Worm (Caenorhabditis elegans): ENCODE measurements around the gene nlp-14.
A peak's percentile ranks its signal among the peaks of the same experiment; 100 is the strongest.

nlp-14 gene

DNA sequence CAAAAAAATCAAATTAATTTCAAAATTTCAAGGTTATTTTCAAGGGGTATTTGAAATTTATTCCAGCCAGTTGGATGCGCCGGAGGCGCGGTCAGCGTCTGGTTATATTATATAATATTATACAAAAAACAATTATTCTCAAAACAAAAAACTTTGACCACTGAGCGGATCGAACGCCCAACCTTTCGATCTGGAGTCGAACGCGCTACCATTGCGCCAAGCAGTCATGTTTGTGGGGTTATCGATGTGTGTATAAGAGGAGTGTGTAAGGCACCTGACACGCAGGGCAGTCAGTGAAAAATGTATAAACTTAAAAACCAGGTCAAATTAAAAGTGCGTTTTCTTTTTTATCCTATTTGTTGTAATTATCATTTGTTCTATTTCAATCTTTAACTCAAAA is 24.9 kb upstream of the nlp-14 start (continued):
- no peak for TF ChIP-seq hsf-1 (GFP tag; IDR thresholded peaks at IDR 0.05)
- no peak for TF ChIP-seq zim-3 (tag; optimal IDR thresholded peaks at IDR 0.05)
- TF ChIP-seq mxl-1 (tag; optimal IDR thresholded peaks at IDR 0.05), result no peak
- TF ChIP-seq ceh-79 (tag; optimal IDR thresholded peaks at IDR 0.05), result no peak
- TF ChIP-seq hrde-1 (tag; optimal IDR thresholded peaks at IDR 0.05; ENCODE audit: borderline replicate concordance), result no peak
- TF ChIP-seq lin-26 (GFP tag; IDR thresholded peaks at IDR 0.05), result peak; percentile 77; the same call in 1 of the 2 replicates

DNA sequence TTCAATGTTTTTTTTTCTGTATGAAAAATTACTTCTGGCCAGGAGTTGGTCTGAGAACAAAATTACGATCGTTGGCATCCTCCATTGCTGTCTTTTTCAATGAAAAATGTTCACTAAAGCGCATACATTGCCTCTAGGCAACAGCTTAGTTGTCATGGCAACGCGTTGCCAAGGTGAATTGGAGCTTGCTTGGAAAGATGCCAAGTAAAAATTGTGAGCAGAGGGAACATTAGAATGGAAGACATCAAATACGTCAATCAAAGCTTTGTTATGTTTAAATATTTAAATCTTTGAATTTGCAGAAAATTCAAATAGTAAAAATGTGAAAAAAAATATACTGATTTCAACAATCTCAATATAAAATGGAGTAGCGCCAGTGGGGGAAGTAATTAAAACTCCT is 20.8 kb upstream of the nlp-14 start, which contains the start of gene dylt-2:
TSS of gene dylt-2 (minus strand) at position 101 of the 400 bp plus-strand sequence.
- no peak for TF ChIP-seq atf-7 (tag; optimal IDR thresholded peaks at IDR 0.05)
- TF ChIP-seq lin-40 (tag; optimal IDR thresholded peaks at IDR 0.05), result no peak
- no peak for TF ChIP-seq zfh-2 (GFP tag; conservative IDR thresholded peaks at IDR 0.05)
- TF ChIP-seq snpc-1.1 (tag; optimal IDR thresholded peaks at IDR 0.05; ENCODE audit: insufficient read depth), result no peak
- TF ChIP-seq pbrm-1 (GFP tag; IDR thresholded peaks at IDR 0.05), result no peak
- no peak for TF ChIP-seq tbp1 (GFP tag; optimal IDR thresholded peaks at IDR 0.05)
- TF ChIP-seq D2030.7 (GFP tag; IDR thresholded peaks at IDR 0.05), result no peak
- TF ChIP-seq F57A8.1 (GFP tag; optimal IDR thresholded peaks at IDR 0.05), result no peak
- TF ChIP-seq lin-35 (GFP tag; optimal IDR thresholded peaks at IDR 0.05), result no peak
- TF ChIP-seq akir-1 (GFP tag; optimal IDR thresholded peaks at IDR 0.05), result no peak
- no peak for TF ChIP-seq ets-4 (GFP tag; optimal IDR thresholded peaks at IDR 0.05)
- TF ChIP-seq unc-62 (GFP tag; optimal IDR thresholded peaks at IDR 0.05), result no peak
- no peak for TF ChIP-seq die-1 (tag; optimal IDR thresholded peaks at IDR 0.05)
- TF ChIP-seq Y67H2A.10 (GFP tag; conservative IDR thresholded peaks at IDR 0.05), result no peak
- no peak for TF ChIP-seq attf-5 (GFP tag; optimal IDR thresholded peaks at IDR 0.05)
- no peak for TF ChIP-seq B0336.3 (GFP tag; IDR thresholded peaks at IDR 0.05)
- no peak for TF ChIP-seq F57C9.4 (tag; optimal IDR thresholded peaks at IDR 0.05)
- TF ChIP-seq nfyb-1 (GFP tag; IDR thresholded peaks at IDR 0.05), result no peak
- TF ChIP-seq hsf-1 (GFP tag; IDR thresholded peaks at IDR 0.05), result no peak
- no peak for TF ChIP-seq ceh-100 (GFP tag; IDR thresholded peaks at IDR 0.05)

DNA sequence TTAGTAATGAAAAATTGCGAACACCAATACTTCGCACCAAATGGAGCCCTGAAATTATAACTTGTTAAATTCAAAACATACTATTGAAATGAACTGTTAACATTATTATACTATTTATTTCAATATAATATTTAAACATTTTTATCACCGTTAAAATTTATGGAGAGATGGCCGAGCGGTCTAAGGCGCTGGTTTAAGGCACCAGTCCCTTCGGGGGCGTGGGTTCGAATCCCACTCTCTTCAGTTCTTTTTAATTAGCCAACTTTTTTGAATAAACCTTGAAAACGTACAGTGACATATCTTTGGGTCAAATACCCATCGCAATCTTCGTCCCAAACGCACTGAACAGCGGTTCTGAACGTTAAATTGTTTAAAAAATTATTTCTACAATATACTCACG is 20.2 kb upstream of the nlp-14 start:
- no peak for TF ChIP-seq athp-1 (tag; optimal IDR thresholded peaks at IDR 0.05)
- no peak for TF ChIP-seq snpc-4 (GFP tag; optimal IDR thresholded peaks at IDR 0.05)
- TF ChIP-seq snpc-4 (tag; optimal IDR thresholded peaks at IDR 0.05), result peak in 2 of 4 experiments; percentile 9 to 66
- TF ChIP-seq ZK185.1 (tag; optimal IDR thresholded peaks at IDR 0.05; ENCODE audit: poor library complexity, severe bottlenecking), result peak; percentile 17
- TF ChIP-seq dpl-1 (GFP tag; optimal IDR thresholded peaks at IDR 0.05), result no peak
- TF ChIP-seq attf-5 (GFP tag; optimal IDR thresholded peaks at IDR 0.05), result no peak
- peak; percentile 72 for TF ChIP-seq B0261.1 (tag; optimal IDR thresholded peaks at IDR 0.05)
- TF ChIP-seq ceh-91 (GFP tag; IDR thresholded peaks at IDR 0.05), result no peak
- no peak for TF ChIP-seq let-526 (GFP tag; IDR thresholded peaks at IDR 0.05)
- no peak for TF ChIP-seq ccch-3 (GFP tag; optimal IDR thresholded peaks at IDR 0.05)
- TF ChIP-seq lag-1 (GFP tag; IDR thresholded peaks at IDR 0.05), result no peak
- no peak for TF ChIP-seq sdz-38 (tag; optimal IDR thresholded peaks at IDR 0.05)
- TF ChIP-seq somi-1 (GFP tag; optimal IDR thresholded peaks at IDR 0.05), result no peak
- no peak for TF ChIP-seq F22D6.2 (tag; optimal IDR thresholded peaks at IDR 0.05)
- TF ChIP-seq madf-6 (GFP tag; IDR thresholded peaks at IDR 0.05), result no peak; the same call in 1 of the 2 replicates
- no peak for TF ChIP-seq gei-17 (GFP tag; optimal IDR thresholded peaks at IDR 0.05)
- TF ChIP-seq Y56A3A.18 (GFP tag; IDR thresholded peaks at IDR 0.05), result 0 out of 2 replicates have a peak, but pooled peaks have one; percentile 49
- TF ChIP-seq hrde-1 (tag; optimal IDR thresholded peaks at IDR 0.05; ENCODE audit: borderline replicate concordance), result no peak
- TF ChIP-seq egrh-3 (GFP tag; IDR thresholded peaks at IDR 0.05), result 0 out of 2 replicates have a peak, but pooled peaks have one; percentile 7
- no peak for TF ChIP-seq ceh-58 (GFP tag; IDR thresholded peaks at IDR 0.05)
- no peak for TF ChIP-seq ztf-3 (GFP tag; optimal IDR thresholded peaks at IDR 0.05)
- TF ChIP-seq egl-44 (GFP tag; IDR thresholded peaks at IDR 0.05), result 0 out of 2 replicates have a peak, but pooled peaks have one; percentile 58
- no peak for TF ChIP-seq bed-2 (GFP tag; IDR thresholded peaks at IDR 0.05)
- no peak for TF ChIP-seq C17E4.6 (GFP tag; IDR thresholded peaks at IDR 0.05)

Measured in whole organism, young adult.